Fruit fly (Drosophila melanogaster): Measurements from ENCODE around the gene CG7888.

The CG7888 gene

dm6 chr3L:11047877-11048276, 6.0 kb upstream of the CG7888 start (continued):
- no peak for TF ChIP-seq zfh2 (GFP tag; optimal IDR thresholded peaks at IDR 0.05)
- TF ChIP-seq HmgZ (tag; optimal IDR thresholded peaks at IDR 0.05): peak; percentile 86
- TF ChIP-seq br (optimal IDR thresholded peaks at IDR 0.05): no peak
- TF ChIP-seq CG3065 (GFP tag; optimal IDR thresholded peaks at IDR 0.05): peak; percentile 69
- TF ChIP-seq bsh (GFP tag; optimal IDR thresholded peaks at IDR 0.05): peak in 1 of 2 experiments; percentile 72
- TF ChIP-seq Abd-B (GFP tag; optimal IDR thresholded peaks at IDR 0.05): no peak
- TF ChIP-seq CG9727 (GFP tag; optimal IDR thresholded peaks at IDR 0.05): peak; percentile 68
- peak; percentile 75 for TF ChIP-seq Hmr (GFP tag; optimal IDR thresholded peaks at IDR 0.05)
- TF ChIP-seq CG34224 (GFP tag; IDR thresholded peaks at IDR 0.05; ENCODE audit: partially characterized antibody): no peak
- peak; percentile 57; the same call in 2 of the 3 replicates for TF ChIP-seq CG7357 (GFP tag; IDR thresholded peaks at IDR 0.05)
- TF ChIP-seq unpg (GFP tag; optimal IDR thresholded peaks at IDR 0.05): peak; percentile 66
- peak; percentile 63 for TF ChIP-seq jumu (GFP tag; optimal IDR thresholded peaks at IDR 0.05)
- TF ChIP-seq CG3847 (GFP tag; IDR thresholded peaks at IDR 0.05): peak; percentile 77; the same call in 1 of the 2 replicates
- peak; percentile 65 for TF ChIP-seq disco-r (GFP tag; optimal IDR thresholded peaks at IDR 0.05)
- peak; percentile 34 for TF ChIP-seq CG7271 (tag; optimal IDR thresholded peaks at IDR 0.05)
- peak; percentile 60; the same call in 1 of the 2 replicates for TF ChIP-seq CG8765 (GFP tag; IDR thresholded peaks at IDR 0.05)
- TF ChIP-seq CG18011 (GFP tag; optimal IDR thresholded peaks at IDR 0.05): no peak
- TF ChIP-seq ind (GFP tag; optimal IDR thresholded peaks at IDR 0.05): peak; percentile 59
- TF ChIP-seq Pdp1 (GFP tag; optimal IDR thresholded peaks at IDR 0.05): peak; percentile 71 to 80
- no peak for TF ChIP-seq inv (GFP tag; IDR thresholded peaks at IDR 0.05; ENCODE audit: partially characterized antibody)
- TF ChIP-seq lmd (GFP tag; IDR thresholded peaks at IDR 0.05): peak; percentile 84
- TF ChIP-seq CG14860 (GFP tag; IDR thresholded peaks at IDR 0.05; ENCODE audit: partially characterized antibody): no peak
- TF ChIP-seq Dad (GFP tag; optimal IDR thresholded peaks at IDR 0.05): peak; percentile 65
- no peak for TF ChIP-seq CG2889 (GFP tag; IDR thresholded peaks at IDR 0.05)
- TF ChIP-seq CG1233 (GFP tag; optimal IDR thresholded peaks at IDR 0.05): peak; percentile 68
- peak; percentile 57 for TF ChIP-seq CG10209 (GFP tag; optimal IDR thresholded peaks at IDR 0.05)
- peak; percentile 77 for TF ChIP-seq CG16779 (GFP tag; IDR thresholded peaks at IDR 0.05)
- peak; percentile 45 for TF ChIP-seq CG10654 (GFP tag; optimal IDR thresholded peaks at IDR 0.05)
- no peak for TF ChIP-seq CG13123 (GFP tag; optimal IDR thresholded peaks at IDR 0.05)
- peak; percentile 76 for TF ChIP-seq CG9609 (GFP tag; optimal IDR thresholded peaks at IDR 0.05)
- TF ChIP-seq CG4282 (GFP tag; optimal IDR thresholded peaks at IDR 0.05): peak; percentile 40
- peak; percentile 32 for TF ChIP-seq CG11398 (GFP tag; optimal IDR thresholded peaks at IDR 0.05)
- peak; percentile 64 for TF ChIP-seq mam (GFP tag; optimal IDR thresholded peaks at IDR 0.05)
- TF ChIP-seq Drgx (GFP tag; IDR thresholded peaks at IDR 0.05): peak; percentile 40; the same call in 1 of the 2 replicates
- peak; percentile 88 for TF ChIP-seq Chrac-16 (GFP tag; optimal IDR thresholded peaks at IDR 0.05)
- peak; percentile 83 for TF ChIP-seq tin (GFP tag; optimal IDR thresholded peaks at IDR 0.05)
- TF ChIP-seq crc (GFP tag; optimal IDR thresholded peaks at IDR 0.05): no peak
- TF ChIP-seq CG3838 (GFP tag; optimal IDR thresholded peaks at IDR 0.05): peak; percentile 12
- TF ChIP-seq CG30020 (tag; optimal IDR thresholded peaks at IDR 0.05): no peak
- TF ChIP-seq CG14667 (GFP tag; IDR thresholded peaks at IDR 0.05): peak; percentile 72
- TF ChIP-seq ssp (GFP tag; IDR thresholded peaks at IDR 0.05): peak; percentile 73
- no peak for TF ChIP-seq Dfd (GFP tag; optimal IDR thresholded peaks at IDR 0.05)
- TF ChIP-seq cg (GFP tag; optimal IDR thresholded peaks at IDR 0.05): no peak
- no peak for TF ChIP-seq Stat92E (GFP tag; optimal IDR thresholded peaks at IDR 0.05)
- TF ChIP-seq twi (tag; optimal IDR thresholded peaks at IDR 0.05): peak; percentile 53
- peak; percentile 52 for TF ChIP-seq CG3407 (GFP tag; optimal IDR thresholded peaks at IDR 0.05)
- TF ChIP-seq CG13287 (GFP tag; IDR thresholded peaks at IDR 0.05; ENCODE audit: partially characterized antibody): peak; percentile 55; the same call in 1 of the 2 replicates
- peak; percentile 90 for TF ChIP-seq otp (GFP tag; IDR thresholded peaks at IDR 0.05)
- TF ChIP-seq org-1 (GFP tag; optimal IDR thresholded peaks at IDR 0.05): peak; percentile 15
- TF ChIP-seq ap (GFP tag; IDR thresholded peaks at IDR 0.05): peak; percentile 45; the same call in 1 of the 2 replicates
- TF ChIP-seq BEAF-32 (GFP tag; optimal IDR thresholded peaks at IDR 0.05): no peak

Data from whole organism, embryonic.